Fruit fly (Drosophila melanogaster): ENCODE results near the gene CG1271.

Gene CG1271

DNA sequence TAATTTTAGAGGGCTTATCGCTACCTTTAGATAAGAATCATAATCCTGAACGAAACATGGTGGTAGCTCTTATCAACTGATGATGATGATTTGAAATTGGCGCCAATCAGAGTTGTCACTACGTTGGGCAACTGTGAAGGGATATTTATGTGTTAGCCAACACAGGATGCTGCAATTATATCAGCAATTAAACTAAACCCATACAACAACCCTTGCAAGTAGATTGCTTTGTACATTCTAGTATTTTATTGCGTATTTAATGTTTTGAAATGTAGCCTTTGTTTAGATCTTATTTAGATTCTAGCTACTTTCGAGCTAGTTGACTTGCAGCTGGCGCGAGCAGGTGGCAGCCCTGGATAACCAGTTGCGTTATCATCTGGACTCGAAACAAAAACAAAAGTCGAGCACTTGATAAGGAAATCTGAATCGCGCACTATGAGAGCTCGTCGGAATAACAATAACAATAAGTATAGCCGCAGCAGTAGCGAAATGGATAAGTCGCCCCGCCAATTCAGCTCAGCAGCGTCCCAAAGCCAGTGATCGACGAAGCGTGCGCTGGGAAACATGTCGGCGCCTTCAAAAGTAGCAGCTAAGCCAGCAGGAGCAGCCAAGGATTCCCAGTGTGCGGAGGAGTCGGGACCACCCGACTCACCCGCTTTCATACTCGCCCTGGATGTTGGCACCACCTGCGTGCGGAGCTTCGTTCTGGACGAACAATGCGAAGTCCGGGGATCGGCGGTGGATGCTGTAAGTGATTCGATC is at the start of gene CG1271:
CG1271 (plus strand) TSS at position 405 of the 762 bp plus-strand sequence.
- TF ChIP-seq CTCF (optimal IDR thresholded peaks at IDR 0.05) = peak; percentile 6 to 39
- TF ChIP-seq CG8478 (optimal IDR thresholded peaks at IDR 0.05) = no peak

dm6 chr3L:3013496-3013895 is 38.8 kb upstream of the CG1271 start:
- TF ChIP-seq CG8478 (optimal IDR thresholded peaks at IDR 0.05) (no peak), CTCF (optimal IDR thresholded peaks at IDR 0.05) (no peak)

- TF ChIP-seq CG8478 (optimal IDR thresholded peaks at IDR 0.05) = no peak
- no peak for TF ChIP-seq CTCF (optimal IDR thresholded peaks at IDR 0.05)
These were observed 36.3 kb upstream of the CG1271 start, which contains the start of gene CG32488 for dm6 chr3L:3015969-3016368. CG32488 (minus strand) TSS chr3L:3016069.

dm6 chr3L:3017156-3017555 is 35.2 kb upstream of the CG1271 start, which contains the start of gene CG32487:
CG32487 (minus strand) TSS chr3L:3017256.
- TF ChIP-seq CTCF (optimal IDR thresholded peaks at IDR 0.05) (no peak), CG8478 (optimal IDR thresholded peaks at IDR 0.05) (no peak)

DNA sequence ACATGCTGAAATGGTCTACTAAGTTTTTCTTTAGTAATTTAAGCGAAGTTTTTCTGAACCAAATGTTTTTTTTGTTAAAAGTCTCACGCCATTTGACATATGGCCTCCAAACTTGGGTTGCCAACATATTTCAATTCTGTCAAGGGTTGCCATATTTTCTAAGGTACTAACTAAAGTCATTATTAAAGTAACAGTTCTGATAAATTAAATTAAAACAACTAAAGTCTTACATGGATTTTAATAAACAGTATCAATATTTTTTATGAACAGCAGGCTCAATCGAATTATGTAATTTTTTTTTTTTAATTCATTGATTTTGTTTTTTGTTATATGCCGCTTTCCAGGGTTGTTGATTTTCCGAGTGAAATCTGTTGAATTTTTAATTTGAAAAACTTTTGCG is 25.9 kb upstream of the CG1271 start, which contains the start of gene aly:
aly (minus strand) TSS at position 101 of the 400 bp plus-strand sequence.
- no peak for TF ChIP-seq CTCF (optimal IDR thresholded peaks at IDR 0.05)
- TF ChIP-seq CG8478 (optimal IDR thresholded peaks at IDR 0.05) = no peak

DNA sequence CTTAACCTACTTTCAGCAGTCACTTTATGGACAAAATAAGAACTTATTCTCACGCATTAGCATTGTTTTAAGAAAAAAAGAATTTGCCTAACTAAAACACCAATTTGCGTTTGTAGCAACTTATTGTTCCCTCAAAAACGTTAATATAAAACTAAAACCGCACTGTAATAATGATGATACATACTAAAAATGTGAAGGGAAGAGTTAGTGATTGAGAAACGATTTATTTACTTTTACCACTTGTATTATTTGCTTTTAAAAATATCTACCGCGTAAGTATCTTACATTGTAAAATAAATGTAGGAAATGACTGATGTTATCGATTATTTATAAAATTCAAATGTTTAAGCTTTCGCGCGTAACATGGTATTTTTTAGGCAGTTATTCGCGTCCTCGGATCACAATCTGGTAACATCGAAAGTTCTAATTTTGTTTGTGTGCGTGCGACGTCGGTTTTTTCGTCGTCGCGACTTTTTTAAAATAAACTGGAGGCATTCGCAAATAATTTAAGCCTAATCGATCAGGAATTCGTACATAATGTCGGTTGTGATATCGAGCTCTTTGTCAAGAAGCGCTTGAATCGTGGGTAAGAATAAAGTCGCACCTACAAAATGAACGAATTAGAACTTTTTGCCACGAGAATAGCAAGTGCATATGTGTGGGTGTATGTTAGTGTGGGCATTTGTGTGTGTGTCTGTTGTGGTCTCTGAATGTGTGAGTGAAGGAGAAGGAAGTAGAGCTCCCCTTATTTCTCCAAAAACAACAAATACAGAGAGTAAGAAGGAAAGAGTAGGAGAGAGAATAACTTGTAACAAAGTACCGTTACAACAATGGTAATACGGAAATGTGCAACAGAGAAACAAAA is 17.3 kb upstream of the CG1271 start, which contains the start of gene CG2162:
CG2162 (plus strand) TSS at position 418 of the 865 bp plus-strand sequence.
- TF ChIP-seq CTCF (optimal IDR thresholded peaks at IDR 0.05) (no peak), CG8478 (optimal IDR thresholded peaks at IDR 0.05) (no peak)

DNA sequence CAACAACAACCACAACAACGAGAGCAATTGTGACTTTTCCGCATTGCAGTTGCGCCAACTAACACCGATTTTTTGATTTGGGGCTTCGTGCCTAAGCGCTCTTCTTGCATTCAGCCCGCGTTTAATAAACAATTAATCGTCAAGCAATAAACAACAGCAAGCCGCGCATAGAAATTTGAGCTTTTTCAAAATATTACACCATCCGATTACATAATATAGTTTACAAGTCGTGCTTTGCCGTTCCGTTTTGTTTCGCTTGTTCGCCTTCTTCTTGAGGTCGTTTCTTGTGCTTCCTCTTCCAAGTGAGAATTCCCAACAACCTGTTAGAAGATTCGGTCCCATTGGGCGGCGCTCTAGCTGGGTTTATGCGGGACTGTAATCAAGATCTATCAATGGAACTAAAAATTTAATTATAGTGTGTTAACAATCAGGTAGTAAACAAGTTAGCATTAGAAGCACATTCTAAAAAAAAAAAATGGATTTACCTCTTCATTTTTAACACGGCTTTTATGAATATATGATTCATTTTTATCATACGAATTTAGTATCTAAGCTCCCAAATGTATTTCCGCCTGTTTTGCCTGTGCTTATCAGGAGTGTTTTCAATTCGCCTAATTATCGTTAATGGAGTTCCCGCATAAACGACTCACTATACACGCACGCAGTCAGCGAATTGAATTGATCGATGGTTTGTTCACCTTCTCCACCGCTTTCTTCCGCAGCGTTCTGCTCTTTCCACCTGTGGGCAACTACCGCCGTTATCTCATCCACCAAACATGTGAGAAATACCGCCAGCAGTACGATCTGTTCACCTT is 16.3 kb upstream of the CG1271 start:
- TF ChIP-seq CTCF (optimal IDR thresholded peaks at IDR 0.05) = no peak
- no peak for TF ChIP-seq CG8478 (optimal IDR thresholded peaks at IDR 0.05)

- no peak for TF ChIP-seq CTCF (optimal IDR thresholded peaks at IDR 0.05)
- TF ChIP-seq CG8478 (optimal IDR thresholded peaks at IDR 0.05) = no peak
These were observed 15.2 kb upstream of the CG1271 start for dm6 chr3L:3036951-3037586.

DNA sequence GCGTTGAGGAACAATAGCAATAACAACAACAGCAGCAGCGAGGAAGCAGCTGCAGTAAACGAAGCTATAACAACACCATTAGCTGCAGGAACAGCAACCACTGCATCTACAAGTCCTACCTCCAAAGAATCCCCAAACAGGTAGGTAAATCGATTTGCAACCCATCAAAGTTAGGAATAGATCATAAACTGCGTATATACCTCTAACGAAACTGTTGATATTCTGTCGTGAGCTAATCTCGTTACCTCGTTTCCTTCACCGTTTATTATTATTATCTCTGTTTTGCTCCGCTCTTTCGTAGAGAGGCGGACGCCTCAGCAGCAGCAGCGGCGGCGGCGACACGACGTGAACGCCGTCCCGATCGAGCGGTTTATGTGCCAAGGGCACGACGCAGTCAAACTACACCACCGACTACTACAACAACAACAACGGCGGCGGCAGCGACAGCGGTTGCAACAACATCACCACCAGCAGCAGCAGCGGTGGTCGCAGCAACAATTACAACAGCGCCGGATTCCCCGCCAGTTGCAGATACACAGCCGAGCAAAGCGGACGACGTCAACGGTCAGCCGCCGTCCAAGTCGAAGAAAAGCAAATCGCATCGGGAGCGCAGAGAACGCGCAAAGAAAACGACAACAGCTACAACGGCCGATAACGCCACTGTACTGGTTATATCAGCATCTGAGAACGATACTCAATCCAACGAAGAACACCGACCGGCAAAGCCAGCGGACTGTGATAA is 14.3 kb upstream of the CG1271 start:
- no peak for TF ChIP-seq CG8478 (optimal IDR thresholded peaks at IDR 0.05)
- TF ChIP-seq CTCF (optimal IDR thresholded peaks at IDR 0.05) = no peak

DNA sequence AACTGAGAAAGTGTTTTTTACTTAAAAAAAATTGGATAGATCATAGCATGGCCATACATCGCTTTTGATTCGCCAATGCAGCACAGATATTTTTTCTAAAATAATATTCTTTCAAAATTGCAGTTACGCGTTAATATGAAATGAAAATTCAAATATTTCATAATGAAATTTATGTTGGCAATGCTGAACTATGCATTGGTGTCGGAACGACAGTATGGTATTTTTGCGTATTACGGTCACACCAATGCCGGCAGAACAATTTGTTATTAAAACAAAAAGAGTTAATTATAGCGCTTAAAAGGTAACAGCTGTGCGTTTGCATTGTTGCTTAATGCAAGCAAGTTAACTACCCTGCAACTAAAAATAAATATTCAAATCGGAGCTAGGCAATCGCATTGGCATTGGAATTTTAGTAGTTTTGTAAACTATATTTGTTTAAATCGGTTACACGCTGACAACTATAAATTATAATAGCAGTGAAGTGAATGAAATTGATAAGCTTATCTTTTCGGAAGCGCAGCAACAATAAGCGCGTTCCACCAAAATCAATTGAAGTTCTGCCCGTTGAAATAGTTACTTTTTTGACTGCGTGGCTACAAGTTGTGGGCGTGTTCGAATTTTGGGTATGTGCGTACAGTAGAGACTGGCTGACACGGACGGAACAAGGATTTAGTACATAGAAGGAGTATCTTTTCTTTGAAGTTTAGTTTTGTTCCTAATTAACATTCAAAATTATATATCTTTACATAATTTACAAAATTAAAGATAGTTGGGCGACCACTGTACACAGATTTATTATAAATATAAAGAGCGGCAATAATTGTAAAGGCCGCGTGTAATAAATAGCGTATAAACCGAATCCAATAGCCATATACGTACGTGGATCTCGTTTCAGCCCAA is 9.9 kb upstream of the CG1271 start, which contains the start of gene Prx4:
Prx4 (plus strand) TSS at position 210 of the 900 bp plus-strand sequence.
- TF ChIP-seq CG8478 (optimal IDR thresholded peaks at IDR 0.05) (no peak), CTCF (optimal IDR thresholded peaks at IDR 0.05) (no peak)

- TF ChIP-seq CTCF (optimal IDR thresholded peaks at IDR 0.05) = no peak
- no peak for TF ChIP-seq CG8478 (optimal IDR thresholded peaks at IDR 0.05)
These were observed 7.0 kb upstream of the CG1271 start for dm6 chr3L:3045256-3045743.

All from S2 (cell line).